Worm (Caenorhabditis elegans): ENCODE results near the gene ran-2.

Gene ran-2

ce11 chrIII:7979659-7980058 is 46.3 kb downstream of the ran-2 start, which contains the start of gene clp-1:
clp-1 (plus strand) TSS chrIII:7979959.
- TF ChIP-seq egl-27 (tag; optimal IDR thresholded peaks at IDR 0.05) (no peak), aly-2 (tag; optimal IDR thresholded peaks at IDR 0.05) (no peak), snpc-4 (tag; optimal IDR thresholded peaks at IDR 0.05) (no peak), ceh-16 (tag; optimal IDR thresholded peaks at IDR 0.05) (no peak), sma-9 (GFP tag; optimal IDR thresholded peaks at IDR 0.05) (no peak), sma-9 (tag; optimal IDR thresholded peaks at IDR 0.05) (no peak), unc-39 (tag; optimal IDR thresholded peaks at IDR 0.05) (no peak), elt-1 (tag; optimal IDR thresholded peaks at IDR 0.05) (no peak), mbf-1 (tag; optimal IDR thresholded peaks at IDR 0.05) (no peak), ceh-82 (tag; optimal IDR thresholded peaks at IDR 0.05) (no peak), nhr-77 (tag; optimal IDR thresholded peaks at IDR 0.05) (no peak), nhr-237 (tag; optimal IDR thresholded peaks at IDR 0.05) (no peak), peb-1 (tag; optimal IDR thresholded peaks at IDR 0.05) (no peak), crh-2 (tag; optimal IDR thresholded peaks at IDR 0.05) (no peak), ztf-4 (tag; optimal IDR thresholded peaks at IDR 0.05) (no peak), alr-1 (tag; optimal IDR thresholded peaks at IDR 0.05) (no peak), sma-3 (GFP tag; optimal IDR thresholded peaks at IDR 0.05) (no peak), lin-11 (tag; optimal IDR thresholded peaks at IDR 0.05) (no peak), R02D3.7 (tag; optimal IDR thresholded peaks at IDR 0.05) (no peak)

- TF ChIP-seq ceh-16 (tag; optimal IDR thresholded peaks at IDR 0.05) (no peak), alr-1 (tag; optimal IDR thresholded peaks at IDR 0.05) (no peak), nhr-77 (tag; optimal IDR thresholded peaks at IDR 0.05) (no peak), dmd-4 (tag; optimal IDR thresholded peaks at IDR 0.05) (no peak), F13H6.1 (tag; optimal IDR thresholded peaks at IDR 0.05) (no peak), sma-3 (GFP tag; optimal IDR thresholded peaks at IDR 0.05) (no peak), ZK546.5 (tag; optimal IDR thresholded peaks at IDR 0.05) (no peak), ztf-4 (tag; optimal IDR thresholded peaks at IDR 0.05) (no peak), elt-3 (tag; optimal IDR thresholded peaks at IDR 0.05) (no peak), lin-39 (tag; optimal IDR thresholded peaks at IDR 0.05) (no peak), elt-1 (tag; optimal IDR thresholded peaks at IDR 0.05) (no peak), sem-4 (tag; optimal IDR thresholded peaks at IDR 0.05) (no peak), egl-27 (tag; optimal IDR thresholded peaks at IDR 0.05) (no peak), nhr-10 (tag; optimal IDR thresholded peaks at IDR 0.05) (no peak), unc-62 (GFP tag; optimal IDR thresholded peaks at IDR 0.05) (no peak)
Observed at ce11 chrIII:7981233-7981632, 47.9 kb downstream of the ran-2 start.

- TF ChIP-seq lsy-2 (tag; optimal IDR thresholded peaks at IDR 0.05) (no peak), ZK546.5 (tag; optimal IDR thresholded peaks at IDR 0.05) (no peak), alr-1 (tag; optimal IDR thresholded peaks at IDR 0.05) (no peak), nhr-12 (tag; optimal IDR thresholded peaks at IDR 0.05) (no peak), lin-11 (tag; optimal IDR thresholded peaks at IDR 0.05) (no peak), lin-13 (GFP tag; optimal IDR thresholded peaks at IDR 0.05) (no peak)
Observed at ce11 chrIII:7981938-7982337, 48.6 kb downstream of the ran-2 start.

- TF ChIP-seq ztf-1 (GFP tag; conservative IDR thresholded peaks at IDR 0.05) (no peak), mab-5 (tag; optimal IDR thresholded peaks at IDR 0.05) (no peak), mbf-1 (tag; optimal IDR thresholded peaks at IDR 0.05) (no peak), zag-1 (tag; optimal IDR thresholded peaks at IDR 0.05) (no peak), alr-1 (tag; optimal IDR thresholded peaks at IDR 0.05) (no peak), lin-13 (GFP tag; optimal IDR thresholded peaks at IDR 0.05) (no peak), blmp-1 (tag; optimal IDR thresholded peaks at IDR 0.05; ENCODE audit: insufficient read depth) (no peak), elt-1 (tag; optimal IDR thresholded peaks at IDR 0.05) (no peak), nhr-12 (tag; optimal IDR thresholded peaks at IDR 0.05) (no peak), C34F6.9 (tag; optimal IDR thresholded peaks at IDR 0.05) (no peak), ztf-11 (tag; optimal IDR thresholded peaks at IDR 0.05) (no peak), aly-2 (tag; optimal IDR thresholded peaks at IDR 0.05) (no peak), sma-3 (GFP tag; optimal IDR thresholded peaks at IDR 0.05) (no peak), ama-1 (optimal IDR thresholded peaks at IDR 0.05) (no peak), R02D3.7 (tag; optimal IDR thresholded peaks at IDR 0.05) (no peak), nhr-23 (tag; optimal IDR thresholded peaks at IDR 0.05) (no peak), unc-55 (GFP tag; optimal IDR thresholded peaks at IDR 0.05) (no peak)
Observed at ce11 chrIII:7986585-7987171, 53.3 kb downstream of the ran-2 start, which contains the start of gene hrpk-2. hrpk-2 (plus strand) TSS chrIII:7987121.

All from whole organism, L2 larva.